Fruit fly (Drosophila melanogaster) Kc167 (cell line): ENCODE data around the gene alphaSnap.

ENCODE experiments used
- Sin3A ChIP-seq: fragments of >200 bp; optimal IDR thresholded peaks from 2 replicates; lab custom pipeline; 2018; ENCODE audit warnings: missing external identifiers
- h ChIP-seq: fragments of >200 bp; optimal IDR thresholded peaks from 3 replicates; lab custom pipeline; 2018; ENCODE audit warnings: missing external identifiers
- psq ChIP-seq: fragments of >200 bp; optimal IDR thresholded peaks from 2 replicates; lab custom pipeline; 2017; ENCODE audit warnings: missing external identifiers
- ttk ChIP-seq: sonication (Bioruptor generic); optimal IDR thresholded peaks from 2 replicates; lab custom pipeline; 2017; ENCODE audit warnings: missing external identifiers

DNA sequence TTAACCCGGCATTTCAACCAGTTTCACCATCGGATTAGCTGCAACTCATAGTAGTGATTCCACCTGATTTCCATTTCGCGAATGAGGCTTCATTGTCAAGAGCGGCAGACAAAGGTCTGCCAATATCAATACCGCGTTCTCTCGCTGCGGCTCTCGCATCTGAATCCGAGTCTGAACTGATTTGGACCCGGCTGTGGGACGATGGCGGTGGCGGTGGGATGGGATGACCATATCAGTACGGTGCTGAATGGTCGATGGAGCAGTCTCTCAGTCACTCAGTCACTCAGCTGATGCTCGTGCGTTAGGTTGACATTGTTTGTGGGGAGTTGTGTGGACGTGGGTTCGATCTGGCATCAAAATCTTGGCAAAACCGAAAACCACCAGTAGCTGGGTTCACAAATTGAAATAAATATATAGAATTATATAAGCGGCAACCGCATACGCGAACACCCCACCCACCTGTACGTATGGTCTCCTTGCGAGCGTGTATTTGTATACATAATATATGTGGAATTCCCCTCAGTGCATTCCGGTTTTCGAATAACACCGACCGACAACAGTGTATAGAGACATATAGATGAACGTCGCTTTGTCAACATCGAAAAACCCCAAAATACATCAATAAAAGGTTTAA, 3.6 kb downstream of the alphaSnap start, which contains the start of gene Spn77Ba:
- TF ChIP-seq Sin3A (lab: Kevin White, UChicago) (no peak), psq (no peak), h (lab: Kevin White, UChicago) (no peak), ttk (lab: Kevin White, UChicago) (no peak)
